Fruit fly (Drosophila melanogaster): Measurements from ENCODE around the gene SLIRP1.

The SLIRP1 gene

DNA sequence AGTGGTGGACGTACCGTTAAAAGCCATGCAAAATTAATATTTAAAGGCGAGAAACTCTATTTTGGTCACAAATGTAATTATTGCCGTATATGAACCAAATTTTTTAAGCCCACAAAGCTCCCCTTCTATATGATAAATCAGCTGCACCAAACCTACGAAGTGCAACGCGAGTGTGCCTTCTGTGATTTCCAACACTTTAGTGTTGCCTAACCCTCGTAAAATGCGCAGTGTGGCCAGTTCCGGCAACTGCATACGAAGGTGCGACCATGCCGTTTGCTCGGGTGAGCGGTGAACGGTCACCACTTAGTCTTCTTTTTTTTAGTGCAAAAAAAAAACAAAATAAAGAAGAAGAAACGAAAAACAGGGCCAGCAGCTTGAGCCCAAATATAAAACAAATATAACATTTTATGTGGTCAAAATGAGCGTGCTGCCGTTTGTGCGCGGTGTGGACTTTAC is 20.4 kb upstream of the SLIRP1 start, which contains the start of the genes tty and fliI (continued):
- TF ChIP-seq Xbp1 (GFP tag; optimal IDR thresholded peaks at IDR 0.05) (peak; percentile 85), unpg (GFP tag; optimal IDR thresholded peaks at IDR 0.05) (peak; percentile 79), bowl (GFP tag; IDR thresholded peaks at IDR 0.05) (peak; percentile 72), Bgb (GFP tag; IDR thresholded peaks at IDR 0.05; ENCODE audit: partially characterized antibody) (no peak), Dip2 (GFP tag; IDR thresholded peaks at IDR 0.05) (no peak), phol (tag; optimal IDR thresholded peaks at IDR 0.05) (peak; percentile 78), slbo (GFP tag; IDR thresholded peaks at IDR 0.05) (peak; percentile 95), CG9437 (GFP tag; optimal IDR thresholded peaks at IDR 0.05) (peak; percentile 58), kah (GFP tag; optimal IDR thresholded peaks at IDR 0.05) (peak; percentile 6), CG8388 (GFP tag; optimal IDR thresholded peaks at IDR 0.05) (peak; percentile 69), Dll (GFP tag; IDR thresholded peaks at IDR 0.05; ENCODE audit: partially characterized antibody) (0 out of 4 replicates have a peak, but pooled peaks have one; percentile 24), CG18619 (GFP tag; optimal IDR thresholded peaks at IDR 0.05) (peak; percentile 67), esg (GFP tag; conservative IDR thresholded peaks at IDR 0.05) (peak; percentile 86), CG10366 (GFP tag; IDR thresholded peaks at IDR 0.05) (peak; percentile 90), fru (optimal IDR thresholded peaks at IDR 0.05) (no peak), CG6654 (GFP tag; optimal IDR thresholded peaks at IDR 0.05) (peak; percentile 36), dm (GFP tag; optimal IDR thresholded peaks at IDR 0.05) (peak; percentile 75), Scr (GFP tag; IDR thresholded peaks at IDR 0.05; ENCODE audit: partially characterized antibody) (no peak), Sry-δ (GFP tag; optimal IDR thresholded peaks at IDR 0.05) (peak; percentile 61), Jarid2 (GFP tag; optimal IDR thresholded peaks at IDR 0.05) (no peak), CG6765 (GFP tag; optimal IDR thresholded peaks at IDR 0.05) (peak; percentile 11), fd102C (GFP tag; optimal IDR thresholded peaks at IDR 0.05) (no peak), CG12744 (GFP tag; optimal IDR thresholded peaks at IDR 0.05) (peak; percentile 42), YL-1 (GFP tag; optimal IDR thresholded peaks at IDR 0.05) (peak; percentile 64), dimm (GFP tag; IDR thresholded peaks at IDR 0.05) (peak; percentile 54), croc (GFP tag; conservative IDR thresholded peaks at IDR 0.05) (peak; percentile 62), dpn (GFP tag; optimal IDR thresholded peaks at IDR 0.05) (peak; percentile 83 to 85), gcm2 (GFP tag; optimal IDR thresholded peaks at IDR 0.05) (peak; percentile 20), eve (GFP tag; optimal IDR thresholded peaks at IDR 0.05) (no peak), CG14965 (GFP tag; optimal IDR thresholded peaks at IDR 0.05; ENCODE audit: borderline replicate concordance) (no peak), Vsx1 (GFP tag; optimal IDR thresholded peaks at IDR 0.05) (peak; percentile 74), sd (tag; optimal IDR thresholded peaks at IDR 0.05) (peak; percentile 43), CG10959 (GFP tag; IDR thresholded peaks at IDR 0.05) (peak; percentile 77), CG3726 (GFP tag; IDR thresholded peaks at IDR 0.05) (peak; percentile 84; the same call in 2 of the 3 replicates), CG32772 (GFP tag; IDR thresholded peaks at IDR 0.05) (peak; percentile 93), CG13424 (tag; optimal IDR thresholded peaks at IDR 0.05) (peak; percentile 68), corto (GFP tag; optimal IDR thresholded peaks at IDR 0.05) (no peak), cas (GFP tag; IDR thresholded peaks at IDR 0.05) (peak; percentile 70; the same call in 1 of the 2 replicates), sens-2 (GFP tag; IDR thresholded peaks at IDR 0.05) (peak; percentile 72), E2f1 (GFP tag; IDR thresholded peaks at IDR 0.05) (peak; percentile 87), vnd (GFP tag; IDR thresholded peaks at IDR 0.05; ENCODE audit: partially characterized antibody) (peak; percentile 39; the same call in 2 of the 3 replicates), Hey (tag; optimal IDR thresholded peaks at IDR 0.05) (no peak), CG14014 (GFP tag; IDR thresholded peaks at IDR 0.05) (peak; percentile 83), danr (GFP tag; IDR thresholded peaks at IDR 0.05) (peak; percentile 60; the same call in 1 of the 2 replicates), CG15601 (tag; optimal IDR thresholded peaks at IDR 0.05) (peak; percentile 46), CG43689 (GFP tag; IDR thresholded peaks at IDR 0.05) (peak; percentile 53), schlank (tag; optimal IDR thresholded peaks at IDR 0.05) (peak; percentile 54), CG4404 (GFP tag; IDR thresholded peaks at IDR 0.05) (peak; percentile 83), TFAM (GFP tag; optimal IDR thresholded peaks at IDR 0.05) (no peak), NC2α (GFP tag; optimal IDR thresholded peaks at IDR 0.05) (peak; percentile 67), CG15011 (GFP tag; optimal IDR thresholded peaks at IDR 0.05) (no peak)

All from whole organism, embryonic.